Worm (Caenorhabditis elegans): ENCODE measurements around the gene C53A5.16.

- TF ChIP-seq nhr-23 (tag; optimal IDR thresholded peaks at IDR 0.05) (no peak), lsy-2 (tag; optimal IDR thresholded peaks at IDR 0.05) (no peak), egl-27 (tag; optimal IDR thresholded peaks at IDR 0.05) (no peak), ztf-1 (GFP tag; conservative IDR thresholded peaks at IDR 0.05) (no peak), unc-55 (GFP tag; optimal IDR thresholded peaks at IDR 0.05) (no peak), skn-1 (tag; optimal IDR thresholded peaks at IDR 0.05) (no peak), lin-13 (GFP tag; optimal IDR thresholded peaks at IDR 0.05) (no peak), zag-1 (tag; optimal IDR thresholded peaks at IDR 0.05) (no peak), ceh-16 (tag; optimal IDR thresholded peaks at IDR 0.05) (no peak), ztf-11 (tag; optimal IDR thresholded peaks at IDR 0.05) (no peak), unc-62 (GFP tag; optimal IDR thresholded peaks at IDR 0.05) (no peak)
Observed at ce11 chrV:14476680-14477079, 45.7 kb downstream of the C53A5.16 start, which contains the start of gene clec-54.
